Fruit fly (Drosophila melanogaster): Measurements from ENCODE around the gene CG11664.

dm6 chrX:900725-901345 lies 25.3 kb downstream of the CG11664 start:
- TF ChIP-seq CG11902 (GFP tag; optimal IDR thresholded peaks at IDR 0.05) = peak; percentile 91
- peak; percentile 92 for TF ChIP-seq CG10669 (GFP tag; optimal IDR thresholded peaks at IDR 0.05)
- peak; percentile 71 for TF ChIP-seq CG6854 (GFP tag; optimal IDR thresholded peaks at IDR 0.05)
- peak; percentile 92 for TF ChIP-seq CG3919 (GFP tag; optimal IDR thresholded peaks at IDR 0.05)
- peak; percentile 94 for TF ChIP-seq esn (GFP tag; optimal IDR thresholded peaks at IDR 0.05)
- peak; percentile 66 for TF ChIP-seq Blimp-1 (GFP tag; optimal IDR thresholded peaks at IDR 0.05)
- peak; percentile 95 for TF ChIP-seq Sox102F (GFP tag; optimal IDR thresholded peaks at IDR 0.05)
- peak; percentile 94 for TF ChIP-seq acj6 (GFP tag; optimal IDR thresholded peaks at IDR 0.05)
